Fruit fly (Drosophila melanogaster) Kc167 (cell line): Measurements from ENCODE around the gene Glut4EF.

Experiments used
- Myc ChIP-seq: fragments of >200 bp; optimal IDR thresholded peaks from 2 replicates; lab custom pipeline; 2017; ENCODE audit warnings: missing external identifiers
- Sin3A ChIP-seq: fragments of >200 bp; optimal IDR thresholded peaks from 2 replicates; lab custom pipeline; 2018; ENCODE audit warnings: missing external identifiers
- h ChIP-seq: fragments of >200 bp; optimal IDR thresholded peaks from 3 replicates; lab custom pipeline; 2018; ENCODE audit warnings: missing external identifiers
- insv ChIP-seq: fragments of >200 bp; optimal IDR thresholded peaks from 3 replicates; lab custom pipeline; 2018; ENCODE audit warnings: missing external identifiers
- psq ChIP-seq: fragments of >200 bp; optimal IDR thresholded peaks from 2 replicates; lab custom pipeline; 2017; ENCODE audit warnings: missing external identifiers
- ttk ChIP-seq: sonication (Bioruptor generic); optimal IDR thresholded peaks from 2 replicates; lab custom pipeline; 2017; ENCODE audit warnings: missing external identifiers

- TF ChIP-seq h (lab: Kevin White, UChicago) (no peak), psq (no peak), Sin3A (lab: Kevin White, UChicago) (no peak), insv (lab: Kevin White, UChicago) (no peak), ttk (no peak), Myc (no peak)
These were observed 6.9 kb downstream of the Glut4EF start for dm6 chr3R:9881348-9881901.
